Worm (Caenorhabditis elegans) whole organism, L1 larva: ENCODE measurements around the gene nspd-9.

Experiments used
- Y116A8C.19 ChIP-seq: sonication (generic microtip); optimal IDR thresholded peaks from 2 replicates; lab custom pipeline; 2016; ENCODE audit warnings: missing compliant biosample characterization, missing genetic modification characterization, borderline replicate concordance
- aly-2 ChIP-seq: fragments of 150-350 bp; optimal IDR thresholded peaks from 2 replicates; lab custom pipeline; 2014; ENCODE audit warnings: missing biosample characterization, missing genetic modification characterization
- blmp-1 ChIP-seq: fragments of 150-350 bp; optimal IDR thresholded peaks from 2 replicates; lab custom pipeline; 2014; ENCODE audit warnings: missing biosample characterization, missing genetic modification characterization
- lin-13 ChIP-seq: fragments of 150-350 bp; optimal IDR thresholded peaks from 2 replicates; lab custom pipeline; 2014; ENCODE audit warnings: missing biosample characterization, missing genetic modification reagents, missing genetic modification characterization
- lin-35 ChIP-seq, 2 experiments: fragments of 150-350 bp; optimal IDR thresholded peaks; 2 replicates each; lab custom pipeline; 2014; ENCODE audit warnings: missing biosample characterization in 2 of 2, missing genetic modification characterization in 2 of 2, missing genetic modification reagents in 2 of 2
- nhr-11 ChIP-seq: fragments of 150-350 bp; optimal IDR thresholded peaks from 2 replicates; lab custom pipeline; 2014; ENCODE audit warnings: missing biosample characterization, missing genetic modification characterization
- nhr-12 ChIP-seq: sonication (generic microtip); optimal IDR thresholded peaks from 2 replicates; lab custom pipeline; 2017; ENCODE audit warnings: missing biosample characterization, missing genetic modification characterization
- nhr-90 ChIP-seq: sonication (generic microtip); optimal IDR thresholded peaks from 2 replicates; lab custom pipeline; 2016; ENCODE audit warnings: mild to moderate bottlenecking, missing genetic modification characterization, missing compliant biosample characterization; ENCODE audit not compliant: poor library complexity
- zag-1 ChIP-seq: fragments of 150-350 bp; optimal IDR thresholded peaks from 2 replicates; lab custom pipeline; 2014; ENCODE audit warnings: missing biosample characterization, missing genetic modification characterization

ce11 chrIII:4878281-4878680 is 48.2 kb upstream of the nspd-9 start, which contains the start of the genes tost-1 and arx-6:
- TF ChIP-seq aly-2 (no peak), lin-13 (GFP tag; lab: Kevin White, UChicago) (no peak), zag-1 (no peak), blmp-1 (peak; percentile 46), Y116A8C.19 (tag; lab: Kevin White, UChicago) (no peak), nhr-12 (no peak), nhr-11 (tag; lab: Kevin White, UChicago) (no peak), nhr-90 (tag; lab: Kevin White, UChicago) (no peak), lin-35 (GFP tag; optimal IDR thresholded peaks at IDR 0.05; lab: Kevin White, UChicago) (peak; percentile 85 to 94)
